Fruit fly (Drosophila melanogaster) whole organism, embryonic: ENCODE data around the gene CG8861.

Experiments used
- Blimp-1 ChIP-seq: fragments of 200-800 bp; sonication (Bioruptor generic); optimal IDR thresholded peaks from 3 replicates; lab custom pipeline; 2018; ENCODE audit warnings: missing biosample characterization, missing genetic modification characterization, mild to moderate bottlenecking, moderate library complexity, missing genetic modification reagents
- Bteb2 ChIP-seq: fragments of 200-800 bp; sonication (Bioruptor generic); optimal IDR thresholded peaks from 2 replicates; lab custom pipeline; 2016; ENCODE audit warnings: missing biosample characterization, missing genetic modification characterization
- CG11723 ChIP-seq: fragments of 200-800 bp; sonication (Bioruptor generic); optimal IDR thresholded peaks from 2 replicates; lab custom pipeline; 2017; ENCODE audit warnings: missing biosample characterization, mild to moderate bottlenecking, missing genetic modification characterization
- CG12299 ChIP-seq: fragments of 200-800 bp; sonication (Bioruptor generic); optimal IDR thresholded peaks from 2 replicates; lab custom pipeline; 2018; ENCODE audit warnings: missing biosample characterization, mild to moderate bottlenecking, missing genetic modification characterization
- CG14014 ChIP-seq: fragments of 200-800 bp; sonication (Bioruptor generic); IDR thresholded peaks from 2 replicates; pipeline ENCODE4 v1.3.6; 2022; ENCODE audit warnings: missing biosample characterization, missing genetic modification characterization
- CG14860 ChIP-seq: fragments of 200-800 bp; sonication (Bioruptor generic); IDR thresholded peaks from 3 replicates; pipeline ENCODE4 v1.3.6; 2022; ENCODE audit warnings: missing biosample characterization, missing genetic modification characterization; ENCODE audit not compliant: partially characterized antibody
- CG15011 ChIP-seq: fragments of 200-800 bp; sonication (Bioruptor generic); optimal IDR thresholded peaks from 3 replicates; lab custom pipeline; 2018; ENCODE audit warnings: missing biosample characterization, mild to moderate bottlenecking, missing genetic modification characterization
- CG16863 ChIP-seq: fragments of 200-800 bp; sonication (Bioruptor generic); optimal IDR thresholded peaks from 3 replicates; lab custom pipeline; 2016; ENCODE audit warnings: missing biosample characterization, missing genetic modification characterization
- CG17829 ChIP-seq: fragments of 200-800 bp; optimal IDR thresholded peaks from 2 replicates; lab custom pipeline; 2019; ENCODE audit warnings: missing biosample characterization, mild to moderate bottlenecking, missing genetic modification characterization, moderate library complexity
- CG1792 ChIP-seq: fragments of 200-800 bp; sonication (Bioruptor generic); optimal IDR thresholded peaks from 2 replicates; lab custom pipeline; 2016; ENCODE audit warnings: missing biosample characterization, missing genetic modification characterization
- CG30403 ChIP-seq: fragments of 200-800 bp; sonication (Bioruptor generic); optimal IDR thresholded peaks from 3 replicates; lab custom pipeline; 2016; ENCODE audit warnings: missing biosample characterization, missing genetic modification characterization
- CG31365 ChIP-seq: fragments of 200-800 bp; sonication (Bioruptor generic); optimal IDR thresholded peaks from 2 replicates; lab custom pipeline; 2018; ENCODE audit warnings: missing biosample characterization, mild to moderate bottlenecking, missing genetic modification characterization
- CG4282 ChIP-seq: fragments of 200-800 bp; sonication (Bioruptor generic); optimal IDR thresholded peaks from 2 replicates; lab custom pipeline; 2016; ENCODE audit warnings: missing biosample characterization, missing genetic modification characterization
- CG5245 ChIP-seq: fragments of 200-800 bp; sonication (Bioruptor generic); optimal IDR thresholded peaks from 3 replicates; lab custom pipeline; 2016; ENCODE audit warnings: missing biosample characterization, missing genetic modification characterization
- CG7987 ChIP-seq: fragments of 200-800 bp; sonication (Bioruptor generic); optimal IDR thresholded peaks from 2 replicates; lab custom pipeline; 2018; ENCODE audit warnings: missing biosample characterization, mild to moderate bottlenecking, missing genetic modification characterization, moderate library complexity
- CG8765 ChIP-seq: fragments of 200-800 bp; sonication (Bioruptor generic); IDR thresholded peaks from 2 replicates; pipeline ENCODE4 v1.3.6; 2022; ENCODE audit warnings: missing biosample characterization, missing genetic modification characterization
- Camta ChIP-seq: fragments of 200-800 bp; sonication (Bioruptor generic); optimal IDR thresholded peaks from 2 replicates; lab custom pipeline; 2016; ENCODE audit warnings: missing biosample characterization, missing genetic modification characterization
- D ChIP-seq, 2 experiments: fragments of 200-800 bp in 1 of 2; fragments of >200 bp in 1 of 2; sonication (Bioruptor generic) in 1 of 2; optimal IDR thresholded peaks; 2 replicates in 1 of 2; 3 replicates in 1 of 2; lab custom pipeline; 2017; ENCODE audit warnings: mild to moderate bottlenecking in 1 of 2, missing biosample characterization in 1 of 2, missing genetic modification characterization in 1 of 2, missing genetic modification reagents in 1 of 2
- Dek ChIP-seq: fragments of 200-800 bp; sonication (Bioruptor generic); optimal IDR thresholded peaks from 3 replicates; lab custom pipeline; 2019; ENCODE audit warnings: missing biosample characterization, mild to moderate bottlenecking, missing genetic modification characterization, moderate library complexity
- Dfd ChIP-seq, 2 experiments: fragments of >200 bp; optimal IDR thresholded peaks; 2 replicates each; lab custom pipeline; 2017; ENCODE audit warnings: missing biosample characterization in 2 of 2, missing genetic modification characterization in 2 of 2
- Dp ChIP-seq: fragments of 200-800 bp; sonication (Bioruptor generic); optimal IDR thresholded peaks from 2 replicates; lab custom pipeline; 2018; ENCODE audit warnings: missing biosample characterization, mild to moderate bottlenecking, missing genetic modification characterization, moderate library complexity
- Fer3 ChIP-seq: fragments of 200-800 bp; sonication (Bioruptor generic); optimal IDR thresholded peaks from 2 replicates; lab custom pipeline; 2018; ENCODE audit warnings: missing biosample characterization, mild to moderate bottlenecking, missing genetic modification characterization, moderate library complexity
- H2.0 ChIP-seq: fragments of 200-800 bp; sonication (Bioruptor generic); IDR thresholded peaks from 2 replicates; pipeline ENCODE4 v1.3.6; 2022; ENCODE audit warnings: missing biosample characterization, missing genetic modification characterization
- Hey ChIP-seq: fragments of 200-800 bp; sonication (Bioruptor generic); optimal IDR thresholded peaks from 3 replicates; lab custom pipeline; 2018; ENCODE audit warnings: missing biosample characterization, mild to moderate bottlenecking, missing genetic modification characterization
- Hr3 ChIP-seq: fragments of 200-800 bp; sonication (Bioruptor generic); optimal IDR thresholded peaks from 3 replicates; lab custom pipeline; 2016; ENCODE audit warnings: missing biosample characterization, missing genetic modification characterization
- MBD-R2 ChIP-seq: fragments of 200-800 bp; sonication (Bioruptor generic); IDR thresholded peaks from 2 replicates; pipeline ENCODE4 v1.3.6; 2022; ENCODE audit warnings: missing biosample characterization, missing genetic modification characterization
- Neu2 ChIP-seq: fragments of 200-800 bp; sonication (Bioruptor generic); optimal IDR thresholded peaks from 3 replicates; lab custom pipeline; 2016; ENCODE audit warnings: missing biosample characterization, missing genetic modification characterization, borderline replicate concordance
- Rfx ChIP-seq: fragments of 200-800 bp; sonication (Bioruptor generic); IDR thresholded peaks from 2 replicates; pipeline ENCODE4 v1.3.6; 2022; ENCODE audit warnings: missing biosample characterization, missing genetic modification characterization
- az2 ChIP-seq: fragments of 200-800 bp; sonication (Bioruptor generic); optimal IDR thresholded peaks from 3 replicates; lab custom pipeline; 2016; ENCODE audit warnings: missing biosample characterization, missing genetic modification characterization
- btn ChIP-seq: fragments of 200-800 bp; sonication (Bioruptor generic); optimal IDR thresholded peaks from 2 replicates; lab custom pipeline; 2016; ENCODE audit warnings: missing biosample characterization, missing genetic modification characterization
- cas ChIP-seq: fragments of 200-800 bp; sonication (Bioruptor generic); IDR thresholded peaks from 2 replicates; pipeline ENCODE4 v1.3.6; 2022; ENCODE audit warnings: missing biosample characterization, missing genetic modification characterization
- chif ChIP-seq, 2 experiments: fragments of 200-800 bp; sonication (Bioruptor generic); optimal IDR thresholded peaks; 3 replicates each; lab custom pipeline; 2016; ENCODE audit warnings: missing biosample characterization in 2 of 2, missing genetic modification characterization in 2 of 2
- chm ChIP-seq: fragments of 200-800 bp; sonication (Bioruptor generic); IDR thresholded peaks from 2 replicates; pipeline ENCODE4 v1.3.6; 2022; ENCODE audit warnings: missing biosample characterization, missing genetic modification characterization
- dpn ChIP-seq, 2 experiments: fragments of 200-800 bp; sonication (Bioruptor generic); optimal IDR thresholded peaks; 3 replicates each; lab custom pipeline; 2016; ENCODE audit warnings: missing biosample characterization in 2 of 2, missing genetic modification characterization in 2 of 2
- ems ChIP-seq: fragments of 200-800 bp; sonication (Bioruptor generic); optimal IDR thresholded peaks from 3 replicates; lab custom pipeline; 2016; ENCODE audit warnings: missing biosample characterization, missing genetic modification characterization
- fu2 ChIP-seq: fragments of 200-800 bp; sonication (Bioruptor generic); optimal IDR thresholded peaks from 2 replicates; lab custom pipeline; 2016; ENCODE audit warnings: missing biosample characterization, missing genetic modification characterization
- grn ChIP-seq: fragments of 200-800 bp; sonication (Bioruptor generic); optimal IDR thresholded peaks from 3 replicates; lab custom pipeline; 2017; ENCODE audit warnings: missing biosample characterization, missing genetic modification characterization
- ken ChIP-seq: fragments of 200-800 bp; sonication (Bioruptor generic); IDR thresholded peaks from 3 replicates; pipeline ENCODE4 v1.3.6; 2022; ENCODE audit warnings: missing biosample characterization, missing genetic modification characterization
- klu ChIP-seq: fragments of 200-800 bp; sonication (Bioruptor generic); IDR thresholded peaks from 2 replicates; pipeline ENCODE4 v1.3.6; 2022; ENCODE audit warnings: missing biosample characterization, missing genetic modification characterization
- lab ChIP-seq: fragments of 200-800 bp; sonication (Bioruptor generic); optimal IDR thresholded peaks from 3 replicates; lab custom pipeline; 2017; ENCODE audit warnings: missing biosample characterization, missing genetic modification characterization, mild to moderate bottlenecking, moderate library complexity, missing genetic modification reagents
- lov ChIP-seq, 2 experiments: fragments of 200-800 bp in 1 of 2; fragments of >200 bp in 1 of 2; sonication (Bioruptor generic) in 1 of 2; IDR thresholded peaks in 1 of 2; optimal IDR thresholded peaks in 1 of 2; 2 replicates in 1 of 2; 3 replicates in 1 of 2; pipeline versions ENCODE4 v1.3.6 to Lab custom; 2017 to 2022; ENCODE audit warnings: missing biosample characterization in 1 of 2, missing genetic modification characterization in 1 of 2
- luna ChIP-seq: fragments of 200-800 bp; sonication (Bioruptor generic); optimal IDR thresholded peaks from 2 replicates; lab custom pipeline; 2016; ENCODE audit warnings: missing biosample characterization, missing genetic modification characterization
- pfk ChIP-seq: fragments of 200-800 bp; sonication (Bioruptor generic); optimal IDR thresholded peaks from 2 replicates; lab custom pipeline; 2018; ENCODE audit warnings: missing biosample characterization, mild to moderate bottlenecking, missing genetic modification characterization, moderate library complexity
- pum ChIP-seq: fragments of 200-800 bp; sonication (Bioruptor generic); optimal IDR thresholded peaks from 2 replicates; lab custom pipeline; 2016; ENCODE audit warnings: missing biosample characterization, missing genetic modification characterization
- pzg ChIP-seq: fragments of 200-800 bp; sonication (Bioruptor generic); optimal IDR thresholded peaks from 3 replicates; lab custom pipeline; 2018; ENCODE audit warnings: missing biosample characterization, mild to moderate bottlenecking, missing genetic modification characterization, moderate library complexity
- salm ChIP-seq: fragments of 200-800 bp; sonication (Bioruptor generic); optimal IDR thresholded peaks from 2 replicates; lab custom pipeline; 2018; ENCODE audit warnings: missing biosample characterization, mild to moderate bottlenecking, missing genetic modification characterization
- sisA ChIP-seq: fragments of 200-800 bp; sonication (Bioruptor generic); IDR thresholded peaks from 2 replicates; pipeline ENCODE4 v1.3.6; 2022; ENCODE audit warnings: missing biosample characterization, missing genetic modification characterization
- slp2 ChIP-seq: fragments of 200-800 bp; sonication (Bioruptor generic); optimal IDR thresholded peaks from 2 replicates; lab custom pipeline; 2016; ENCODE audit warnings: missing biosample characterization, missing genetic modification characterization
- so ChIP-seq: fragments of 200-800 bp; sonication (Bioruptor generic); IDR thresholded peaks from 3 replicates; pipeline ENCODE4 v1.3.6; 2022; ENCODE audit warnings: missing biosample characterization, missing genetic modification characterization
- toy ChIP-seq: fragments of 200-800 bp; sonication (Bioruptor generic); IDR thresholded peaks from 2 replicates; pipeline ENCODE4 v1.3.6; 2022; ENCODE audit warnings: missing biosample characterization, missing genetic modification characterization

The CG8861 gene

DNA sequence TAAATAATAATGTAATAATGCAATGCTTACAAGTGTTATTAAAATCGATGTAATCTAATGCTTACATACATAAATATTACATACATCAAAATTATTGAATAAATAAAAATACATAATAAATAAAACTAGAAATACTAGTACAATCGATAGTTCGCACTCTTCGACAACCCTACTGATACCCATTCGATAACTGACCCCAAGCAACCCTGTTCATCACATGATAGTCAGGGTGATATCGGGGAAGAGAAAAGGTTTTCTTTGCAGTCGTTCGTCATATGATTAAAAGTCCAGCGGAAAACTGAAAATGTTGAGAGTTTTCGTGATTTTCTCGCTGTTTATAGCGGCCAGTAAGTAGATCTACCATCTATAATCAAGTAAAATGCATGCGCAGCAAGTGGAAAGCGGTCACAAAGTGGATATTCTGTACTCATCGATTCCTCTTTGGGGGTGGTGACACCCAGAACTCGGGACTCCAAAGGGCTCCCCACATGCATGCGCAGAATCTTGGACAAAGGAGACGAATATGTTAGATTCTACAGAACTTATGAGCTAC lies 67.8 kb downstream of the CG8861 start, which contains the start of gene ATP6AP2 (continued):
- TF ChIP-seq Hr3 (GFP tag; lab: Kevin White, UChicago) (peak; percentile 52), chif (GFP tag; optimal IDR thresholded peaks at IDR 0.05; lab: Kevin White, UChicago) (no peak), Camta (GFP tag; lab: Kevin White, UChicago) (no peak), Dp (peak; percentile 37), CG11723 (GFP tag; lab: Kevin White, UChicago) (no peak), Neu2 (GFP tag; lab: Kevin White, UChicago) (no peak), Rfx (peak; percentile 84), CG31365 (no peak), CG17829 (peak; percentile 76), ken (GFP tag; lab: Robert Waterston, UW) (no peak; the same call in 2 of the 3 replicates), salm (tag; lab: Kevin White, UChicago) (peak; percentile 50), grn (GFP tag; lab: Kevin White, UChicago) (no peak), Dfd (GFP tag; optimal IDR thresholded peaks at IDR 0.05; lab: Kevin White, UChicago) (no peak), az2 (GFP tag; lab: Kevin White, UChicago) (peak; percentile 41), CG15011 (GFP tag; lab: Kevin White, UChicago) (no peak), dpn (GFP tag; optimal IDR thresholded peaks at IDR 0.05; lab: Kevin White, UChicago) (peak; percentile 33 to 69), Fer3 (tag; lab: Kevin White, UChicago) (peak; percentile 64), slp2 (GFP tag; lab: Kevin White, UChicago) (no peak), so (GFP tag; lab: Robert Waterston, UW) (no peak), CG14860 (GFP tag; lab: Robert Waterston, UW) (peak; percentile 76; the same call in 2 of the 3 replicates), CG8765 (GFP tag; lab: Robert Waterston, UW) (no peak), MBD-R2 (GFP tag; lab: Robert Waterston, UW) (peak; percentile 87), CG7987 (GFP tag; lab: Kevin White, UChicago) (peak; percentile 76), toy (GFP tag; lab: Robert Waterston, UW) (no peak), H2.0 (GFP tag; lab: Robert Waterston, UW) (peak; percentile 36; the same call in 1 of the 2 replicates), CG30403 (peak; percentile 71), CG1792 (GFP tag; lab: Kevin White, UChicago) (no peak), btn (GFP tag; lab: Kevin White, UChicago) (no peak), pum (GFP tag; lab: Kevin White, UChicago) (no peak), CG12299 (peak; percentile 43), Dek (tag; lab: Kevin White, UChicago) (peak; percentile 70), fu2 (GFP tag; lab: Kevin White, UChicago) (no peak), pzg (GFP tag; lab: Kevin White, UChicago) (peak; percentile 82), ems (GFP tag; lab: Kevin White, UChicago) (no peak), klu (no peak), chm (GFP tag; lab: Robert Waterston, UW) (no peak), cas (peak; percentile 43; the same call in 1 of the 2 replicates), pfk (peak; percentile 41), Hey (no peak), Bteb2 (GFP tag; lab: Kevin White, UChicago) (no peak), D (optimal IDR thresholded peaks at IDR 0.05; lab: Kevin White, UChicago) (no peak), D (GFP tag; optimal IDR thresholded peaks at IDR 0.05; lab: Kevin White, UChicago) (no peak), lab (GFP tag; lab: Kevin White, UChicago) (no peak), CG14014 (GFP tag; lab: Robert Waterston, UW) (peak; percentile 53; the same call in 1 of the 2 replicates), CG5245 (GFP tag; lab: Kevin White, UChicago) (peak; percentile 6), lov (optimal IDR thresholded peaks at IDR 0.05; lab: Kevin White, UChicago) (no peak), lov (GFP tag; IDR thresholded peaks at IDR 0.05; lab: Robert Waterston, UW) (no peak), luna (GFP tag; lab: Kevin White, UChicago) (no peak), CG16863 (GFP tag; lab: Kevin White, UChicago) (no peak), sisA (GFP tag; lab: Robert Waterston, UW) (no peak), CG4282 (GFP tag; lab: Kevin White, UChicago) (no peak), Blimp-1 (GFP tag; lab: Kevin White, UChicago) (no peak)
